Worm (Caenorhabditis elegans) whole organism, L4 larva: ENCODE data around the gene F46F5.11.

Source experiments
- F10B5.3 ChIP-seq: sonication (generic microtip); optimal IDR thresholded peaks from 2 replicates; lab custom pipeline; 2016; ENCODE audit warnings: mild to moderate bottlenecking, missing genetic modification characterization, missing compliant biosample characterization
- F37D6.2 ChIP-seq: sonication (generic microtip); optimal IDR thresholded peaks from 2 replicates; lab custom pipeline; 2016; ENCODE audit warnings: mild to moderate bottlenecking, missing genetic modification characterization, missing compliant biosample characterization
- T26A8.4 ChIP-seq: fragments of 200-800 bp; sonication (Bioruptor generic); IDR thresholded peaks from 2 replicates; pipeline ENCODE4 v1.3.6; 2022; ENCODE audit warnings: missing genetic modification characterization, missing compliant biosample characterization
- Y48G9A.11 ChIP-seq: fragments of 200-800 bp; sonication (Bioruptor generic); IDR thresholded peaks from 2 replicates; pipeline ENCODE4 v1.3.6; 2022; ENCODE audit warnings: missing genetic modification reagents, missing genetic modification characterization, missing compliant biosample characterization
- Y75B8A.6 ChIP-seq: fragments of 200-800 bp; sonication (Bioruptor generic); IDR thresholded peaks from 2 replicates; pipeline ENCODE4 v1.3.6; 2022; ENCODE audit warnings: missing genetic modification reagents, missing genetic modification characterization, missing compliant biosample characterization
- ZK337.2 ChIP-seq: fragments of 200-800 bp; sonication (Bioruptor generic); IDR thresholded peaks from 2 replicates; pipeline ENCODE4 v1.3.6; 2022; ENCODE audit warnings: missing genetic modification reagents, missing genetic modification characterization, missing compliant biosample characterization
- ZK546.5 ChIP-seq, 2 experiments: sonication (generic microtip); optimal IDR thresholded peaks; 2 replicates each; lab custom pipeline; 2017; ENCODE audit warnings: missing biosample characterization in 2 of 2, missing genetic modification characterization in 2 of 2
- aha-1 ChIP-seq: fragments of 150-350 bp; peaks from one replicate; lab custom pipeline; 2014; ENCODE audit warnings: missing biosample characterization, missing genetic modification characterization
- aly-2 ChIP-seq: sonication (generic microtip); optimal IDR thresholded peaks from 2 replicates; lab custom pipeline; 2018; ENCODE audit warnings: missing biosample characterization, missing genetic modification characterization
- attf-4 ChIP-seq: sonication (generic microtip); optimal IDR thresholded peaks from 3 replicates; lab custom pipeline; 2017; ENCODE audit warnings: missing biosample characterization, missing genetic modification characterization
- ceh-32 ChIP-seq: sonication (generic microtip); optimal IDR thresholded peaks from 2 replicates; lab custom pipeline; 2016; ENCODE audit warnings: mild to moderate bottlenecking, missing genetic modification characterization, missing compliant biosample characterization; ENCODE audit not compliant: poor library complexity
- ctbp-1 ChIP-seq: fragments of 200-800 bp; sonication (Bioruptor generic); IDR thresholded peaks from 2 replicates; pipeline ENCODE4 v1.3.6; 2022; ENCODE audit warnings: missing genetic modification reagents, missing genetic modification characterization, missing compliant biosample characterization
- dmd-9 ChIP-seq: fragments of 200-800 bp; sonication (Bioruptor generic); IDR thresholded peaks from 2 replicates; pipeline ENCODE4 v1.3.6; 2022; ENCODE audit warnings: missing genetic modification reagents, missing genetic modification characterization, missing compliant biosample characterization
- dpl-1 ChIP-seq: fragments of 150-350 bp; optimal IDR thresholded peaks from 2 replicates; lab custom pipeline; 2014; ENCODE audit warnings: missing biosample characterization, missing genetic modification reagents, missing genetic modification characterization
- hif-1 ChIP-seq, 2 experiments: sonication (generic microtip); optimal IDR thresholded peaks; 2 replicates each; lab custom pipeline; 2016 to 2017; ENCODE audit warnings: missing compliant biosample characterization in 2 of 2, missing genetic modification characterization in 2 of 2, missing genetic modification reagents in 2 of 2, missing genotype in 2 of 2, mild to moderate bottlenecking in 1 of 2
- jun-1 ChIP-seq: fragments of 150-350 bp; optimal IDR thresholded peaks from 2 replicates; lab custom pipeline; 2014; ENCODE audit warnings: missing biosample characterization, missing genetic modification reagents, missing genetic modification characterization
- lin-29 ChIP-seq: fragments of 200-800 bp; sonication (Bioruptor generic); IDR thresholded peaks from 2 replicates; pipeline ENCODE4 v1.3.6; 2022; ENCODE audit warnings: missing genetic modification reagents, missing genetic modification characterization, missing compliant biosample characterization
- lir-3 ChIP-seq: sonication (generic microtip); optimal IDR thresholded peaks from 2 replicates; lab custom pipeline; 2016; ENCODE audit warnings: mild to moderate bottlenecking, missing genetic modification characterization, missing compliant biosample characterization
- lsy-2 ChIP-seq, 2 experiments: fragments of 150-350 bp in 1 of 2; sonication (generic microtip) in 1 of 2; optimal IDR thresholded peaks; 2 replicates each; lab custom pipeline; 2014 to 2017; ENCODE audit warnings: missing biosample characterization in 2 of 2, missing genetic modification characterization in 2 of 2
- mdl-1 ChIP-seq, 2 experiments: fragments of 150-350 bp in 1 of 2; sonication (generic microtip) in 1 of 2; optimal IDR thresholded peaks; 2 replicates each; lab custom pipeline; 2014 to 2017; ENCODE audit warnings: missing biosample characterization in 2 of 2, missing genetic modification characterization in 2 of 2
- mdt-29 ChIP-seq: fragments of 200-800 bp; sonication (Bioruptor generic); IDR thresholded peaks from 2 replicates; pipeline ENCODE4 v1.3.6; 2022; ENCODE audit warnings: missing genetic modification reagents, missing genetic modification characterization, missing compliant biosample characterization
- nhr-25 ChIP-seq: sonication (generic microtip); optimal IDR thresholded peaks from 2 replicates; lab custom pipeline; 2017; ENCODE audit warnings: missing genetic modification characterization, mild to moderate bottlenecking, missing compliant biosample characterization, antibody characterized with exemption, moderate library complexity, borderline replicate concordance; ENCODE audit not compliant: insufficient read depth
- nhr-42 ChIP-seq: fragments of 200-800 bp; sonication (Bioruptor generic); IDR thresholded peaks from 2 replicates; pipeline ENCODE4 v1.3.6; 2022; ENCODE audit warnings: missing genetic modification characterization, missing compliant biosample characterization
- nhr-77 ChIP-seq: fragments of 150-350 bp; optimal IDR thresholded peaks from 2 replicates; lab custom pipeline; 2014; ENCODE audit warnings: missing biosample characterization, missing genetic modification characterization
- pqm-1 ChIP-seq: sonication (generic microtip); optimal IDR thresholded peaks from 2 replicates; lab custom pipeline; 2017; ENCODE audit warnings: missing biosample characterization, missing genetic modification characterization
- rbr-2 ChIP-seq: sonication (generic microtip); optimal IDR thresholded peaks from 2 replicates; lab custom pipeline; 2016; ENCODE audit warnings: missing genotype, missing genetic modification characterization, missing compliant biosample characterization
- skn-1 ChIP-seq: fragments of 150-350 bp; optimal IDR thresholded peaks from 2 replicates; lab custom pipeline; 2014; ENCODE audit warnings: missing biosample characterization, missing genetic modification characterization
- snpc-1.2 ChIP-seq: fragments of 200-800 bp; sonication (Bioruptor generic); IDR thresholded peaks from 2 replicates; pipeline ENCODE4 v1.3.6; 2022; ENCODE audit warnings: missing genetic modification reagents, missing genetic modification characterization, missing compliant biosample characterization
- unc-39 ChIP-seq: sonication (generic microtip); optimal IDR thresholded peaks from 2 replicates; lab custom pipeline; 2017; ENCODE audit warnings: missing biosample characterization, missing genetic modification characterization
- unc-62 ChIP-seq, 3 experiments: fragments of 150-350 bp in 1 of 3; sonication (generic microtip); optimal IDR thresholded peaks in 2 of 3; peaks in 1 of 3; 1 replicate in 1 of 3; 2 replicates in 2 of 3; lab custom pipeline; 2014 to 2017; ENCODE audit warnings: missing biosample characterization in 3 of 3, missing genetic modification characterization in 3 of 3, missing genetic modification reagents in 3 of 3, missing genotype in 1 of 3
- zfp-2 ChIP-seq: sonication (generic microtip); optimal IDR thresholded peaks from 2 replicates; lab custom pipeline; 2016; ENCODE audit warnings: mild to moderate bottlenecking, missing genetic modification characterization, missing compliant biosample characterization

The F46F5.11 gene

DNA sequence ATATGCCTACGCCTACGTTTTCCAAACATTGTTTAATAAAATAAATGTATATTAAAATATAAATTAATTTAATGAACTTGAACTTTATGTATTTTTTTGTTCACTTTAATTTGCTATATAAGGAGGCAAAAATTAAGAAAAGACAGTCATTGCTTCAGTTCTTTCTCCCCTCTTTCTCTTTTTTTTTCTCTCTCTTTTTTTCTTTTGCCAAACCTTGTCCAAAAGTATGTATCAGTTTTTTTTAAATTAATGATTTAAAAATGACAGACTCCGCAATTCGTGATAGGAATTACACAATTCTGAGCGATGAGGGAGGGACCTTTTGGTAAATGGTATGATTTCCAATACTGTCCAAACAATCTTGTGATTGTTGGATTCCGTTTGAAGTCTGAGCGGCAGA is 5.5 kb upstream of the F46F5.11 start, which contains the start of gene F46F5.13:
Gene F46F5.13 (plus strand): TSS at position 301 of the 400 bp plus-strand sequence.
- no peak for TF ChIP-seq nhr-42 (GFP tag; lab: Robert Waterston, UW)
- TF ChIP-seq jun-1 (tag; lab: Kevin White, UChicago): no peak
- TF ChIP-seq, all 104 proteins: peak for 0

DNA sequence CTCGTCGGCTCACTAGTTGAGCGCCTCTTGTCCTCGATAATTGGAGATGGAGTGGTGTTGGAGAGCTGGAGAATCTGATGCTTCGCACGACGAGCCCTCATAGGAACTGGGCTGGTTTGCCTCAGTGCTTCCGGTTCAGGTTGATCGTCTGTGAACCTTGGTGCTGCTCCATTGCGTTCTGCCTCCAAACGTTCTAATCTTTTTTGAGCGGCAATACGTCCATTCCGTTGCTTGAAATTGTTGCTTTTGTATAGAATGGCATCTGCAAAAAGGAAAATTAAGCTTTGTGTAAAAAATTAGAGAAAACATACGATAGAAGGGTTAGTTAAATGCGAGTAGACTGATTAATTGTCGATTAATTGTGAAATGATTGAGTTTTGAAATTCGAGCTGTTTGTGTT is 4.4 kb downstream of the F46F5.11 start, which contains the start of gene F46F5.5:
Gene F46F5.5 (minus strand): TSS at position 101 of the 400 bp plus-strand sequence.
- TF ChIP-seq ceh-32 (tag; lab: Kevin White, UChicago) (no peak), ZK546.5 (tag; optimal IDR thresholded peaks at IDR 0.05; lab: Kevin White, UChicago) (no peak), nhr-25 (tag; lab: Kevin White, UChicago) (no peak), aly-2 (no peak), nhr-77 (tag; lab: Kevin White, UChicago) (no peak), mdt-29 (GFP tag; lab: Robert Waterston, UW) (no peak)

DNA sequence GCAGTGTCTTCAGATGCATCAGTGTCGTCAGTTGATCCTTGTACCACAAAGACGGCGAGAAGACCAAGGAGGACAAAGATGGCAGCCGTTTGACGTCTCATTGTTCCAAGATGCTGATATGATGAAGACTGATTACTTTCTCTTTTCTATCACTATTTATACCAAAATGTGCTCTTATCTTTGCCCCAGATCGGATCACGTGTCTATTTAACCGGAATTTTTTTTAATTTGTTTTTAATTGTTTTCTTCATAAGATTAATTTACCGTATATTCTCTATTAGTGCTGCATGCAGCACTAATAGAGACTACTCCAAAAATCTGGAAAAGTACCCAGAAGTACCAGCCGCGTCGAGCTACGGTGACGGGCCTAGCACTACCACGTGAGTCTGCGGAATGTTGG is 6.2 kb downstream of the F46F5.11 start, which contains the start of gene msrp-3:
Gene msrp-3 (minus strand): TSS at position 101 of the 400 bp plus-strand sequence.
- no peak for TF ChIP-seq lir-3
- TF ChIP-seq ZK546.5 (tag; optimal IDR thresholded peaks at IDR 0.05; lab: Kevin White, UChicago): no peak
- TF ChIP-seq mdl-1 (tag; optimal IDR thresholded peaks at IDR 0.05; lab: Kevin White, UChicago): no peak
- TF ChIP-seq ctbp-1 (GFP tag; lab: Robert Waterston, UW): no peak
- no peak for TF ChIP-seq zfp-2 (tag; lab: Kevin White, UChicago)
- TF ChIP-seq T26A8.4 (GFP tag; lab: Robert Waterston, UW): no peak
- no peak for TF ChIP-seq F37D6.2 (tag; lab: Kevin White, UChicago)
- no peak for TF ChIP-seq F10B5.3 (tag; lab: Kevin White, UChicago)
- no peak for TF ChIP-seq attf-4
- no peak for TF ChIP-seq lsy-2 (tag; optimal IDR thresholded peaks at IDR 0.05; lab: Kevin White, UChicago)
- no peak for TF ChIP-seq ZK337.2 (GFP tag; lab: Robert Waterston, UW)
- no peak for TF ChIP-seq hif-1 (tag; optimal IDR thresholded peaks at IDR 0.05; lab: Kevin White, UChicago)
- TF ChIP-seq aha-1 (tag; lab: Kevin White, UChicago): no peak
- no peak for TF ChIP-seq Y48G9A.11 (GFP tag; lab: Robert Waterston, UW)
- TF ChIP-seq, all 104 proteins: peak for 0

DNA sequence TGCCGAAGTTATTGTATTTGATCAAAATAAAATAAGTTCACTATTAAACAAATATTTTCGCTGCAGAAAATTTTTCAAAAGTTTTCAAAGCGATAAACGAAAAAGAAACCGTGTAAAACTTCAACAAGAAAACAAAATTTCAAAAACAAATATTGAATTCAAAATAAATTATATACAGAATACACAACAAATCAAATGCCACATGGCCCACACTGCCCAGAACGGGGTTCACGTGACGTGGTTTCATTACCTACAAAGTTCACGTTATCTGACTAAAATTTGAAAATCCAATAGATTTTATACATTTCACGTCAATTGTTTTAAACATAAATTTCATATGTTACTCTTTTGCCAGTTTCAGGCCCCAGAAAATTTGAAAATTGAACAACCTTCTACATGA is 12.0 kb downstream of the F46F5.11 start, which contains the start of gene F46F5.7:
Gene F46F5.7 (minus strand): TSS at position 101 of the 400 bp plus-strand sequence.
- TF ChIP-seq pqm-1 (tag; lab: Kevin White, UChicago) (no peak), ctbp-1 (GFP tag; lab: Robert Waterston, UW) (no peak), Y75B8A.6 (GFP tag; lab: Robert Waterston, UW) (no peak), dmd-9 (GFP tag; lab: Robert Waterston, UW) (no peak), ZK337.2 (GFP tag; lab: Robert Waterston, UW) (no peak), rbr-2 (tag; lab: Kevin White, UChicago) (no peak), snpc-1.2 (GFP tag; lab: Robert Waterston, UW) (no peak), unc-39 (tag; lab: Kevin White, UChicago) (no peak), lin-29 (GFP tag; lab: Robert Waterston, UW) (no peak), skn-1 (tag; lab: Kevin White, UChicago) (no peak)

DNA sequence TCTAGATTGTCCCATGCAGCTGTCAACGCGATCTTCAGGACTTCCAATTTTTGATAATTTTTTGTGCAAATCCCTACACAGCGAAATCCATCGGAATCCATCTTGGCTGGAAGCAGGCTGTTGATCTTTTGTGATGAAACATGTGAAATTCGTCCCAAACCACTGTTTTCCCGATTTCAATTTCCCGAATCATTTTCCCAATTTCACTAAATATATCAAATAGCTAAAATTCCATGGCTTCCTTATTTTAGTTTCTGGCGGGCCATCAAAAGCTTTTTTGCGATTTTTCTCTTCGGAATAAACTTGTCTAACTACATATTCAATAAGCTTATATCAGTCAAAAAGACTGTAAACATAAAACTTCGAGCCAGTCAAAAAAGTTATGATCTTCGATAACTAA is 13.0 kb downstream of the F46F5.11 start, which contains the start of gene F46F5.8:
Gene F46F5.8 (minus strand): TSS at position 101 of the 400 bp plus-strand sequence.
- TF ChIP-seq unc-62 (GFP tag; optimal IDR thresholded peaks at IDR 0.05 in 1 of 2; lab: Kevin White, UChicago) (peak in 1 of 2 experiments; percentile 73), unc-62 (tag; optimal IDR thresholded peaks at IDR 0.05; lab: Kevin White, UChicago) (no peak), dpl-1 (GFP tag; lab: Kevin White, UChicago) (no peak)
- TF ChIP-seq, all 104 proteins: peak for 1
